Worm (Caenorhabditis elegans) whole organism, L1 larva: ENCODE results near the gene T04C9.3.

Source experiments
- C16A3.4 ChIP-seq: fragments of 150-350 bp; optimal IDR thresholded peaks from 2 replicates; lab custom pipeline; 2014; ENCODE audit warnings: missing biosample characterization, missing genetic modification characterization
- F16B12.6 ChIP-seq: fragments of 150-350 bp; optimal IDR thresholded peaks from 2 replicates; lab custom pipeline; 2014; ENCODE audit warnings: missing biosample characterization, missing genetic modification characterization
- Y116A8C.19 ChIP-seq: sonication (generic microtip); optimal IDR thresholded peaks from 2 replicates; lab custom pipeline; 2016; ENCODE audit warnings: missing compliant biosample characterization, missing genetic modification characterization, borderline replicate concordance
- aly-2 ChIP-seq: fragments of 150-350 bp; optimal IDR thresholded peaks from 2 replicates; lab custom pipeline; 2014; ENCODE audit warnings: missing biosample characterization, missing genetic modification characterization
- ama-1 ChIP-seq: fragments of 150-350 bp; optimal IDR thresholded peaks from 2 replicates; lab custom pipeline; 2014
- ceh-8 ChIP-seq: fragments of 200-800 bp; sonication (Bioruptor generic); optimal IDR thresholded peaks from 2 replicates; lab custom pipeline; 2018; ENCODE audit warnings: mild to moderate bottlenecking, missing genetic modification characterization, moderate library complexity, missing compliant biosample characterization
- ceh-82 ChIP-seq, 3 experiments: fragments of 150-350 bp in 1 of 3; sonication (generic microtip) in 2 of 3; optimal IDR thresholded peaks; 2 replicates each; lab custom pipeline; 2014 to 2017; ENCODE audit warnings: missing biosample characterization in 3 of 3, missing genetic modification characterization in 3 of 3
- ceh-88 ChIP-seq: fragments of 200-800 bp; sonication (Bioruptor generic); IDR thresholded peaks from 2 replicates; pipeline ENCODE4 v1.3.6; 2022; ENCODE audit warnings: missing genetic modification characterization, missing compliant biosample characterization
- ceh-90 ChIP-seq: sonication (generic microtip); optimal IDR thresholded peaks from 2 replicates; lab custom pipeline; 2016; ENCODE audit warnings: missing genetic modification characterization, missing compliant biosample characterization
- ces-1 ChIP-seq: fragments of 150-350 bp; optimal IDR thresholded peaks from 2 replicates; lab custom pipeline; 2014; ENCODE audit warnings: missing biosample characterization, missing genetic modification reagents, missing genetic modification characterization
- dpl-1 ChIP-seq, 3 experiments: fragments of 150-350 bp in 2 of 3; sonication (generic microtip) in 1 of 3; optimal IDR thresholded peaks; 2 replicates each; lab custom pipeline; 2014 to 2017; ENCODE audit warnings: missing biosample characterization in 3 of 3, missing genetic modification characterization in 3 of 3, missing genetic modification reagents in 3 of 3
- dsc-1 ChIP-seq: sonication (generic microtip); optimal IDR thresholded peaks from 2 replicates; lab custom pipeline; 2016; ENCODE audit warnings: mild to moderate bottlenecking, missing genetic modification characterization, missing compliant biosample characterization
- efl-1 ChIP-seq, 4 experiments: fragments of 150-350 bp; optimal IDR thresholded peaks in 3 of 4; peaks in 1 of 4; 1 replicate in 1 of 4; 2 replicates in 3 of 4; lab custom pipeline; 2014; ENCODE audit warnings: missing biosample characterization in 2 of 4, missing genetic modification characterization in 2 of 4, missing genetic modification reagents in 2 of 4
- elt-3 ChIP-seq, 6 experiments: fragments of 150-350 bp in 1 of 6; sonication (generic microtip); optimal IDR thresholded peaks; 2 replicates each; lab custom pipeline; 2017 to 2018; ENCODE audit warnings: missing biosample characterization in 6 of 6, missing genetic modification characterization in 6 of 6, inconsistent platforms in 1 of 6
- fkh-10 ChIP-seq: sonication (generic microtip); optimal IDR thresholded peaks from 2 replicates; lab custom pipeline; 2017; ENCODE audit warnings: missing biosample characterization, missing genetic modification reagents, missing genetic modification characterization
- fkh-4 ChIP-seq: sonication (generic microtip); optimal IDR thresholded peaks from 2 replicates; lab custom pipeline; 2016; ENCODE audit warnings: missing compliant biosample characterization, missing genetic modification characterization, borderline replicate concordance
- grh-1 ChIP-seq: fragments of 200-800 bp; sonication (Bioruptor generic); IDR thresholded peaks from 2 replicates; pipeline ENCODE4 v1.3.6; 2022; ENCODE audit warnings: missing genetic modification reagents, missing genetic modification characterization, missing compliant biosample characterization
- hlh-17 ChIP-seq: fragments of 200-800 bp; sonication (Bioruptor generic); optimal IDR thresholded peaks from 2 replicates; lab custom pipeline; 2018; ENCODE audit warnings: missing genetic modification characterization, mild to moderate bottlenecking, missing compliant biosample characterization, moderate library complexity, borderline replicate concordance
- hpl-2 ChIP-seq: fragments of 150-350 bp; optimal IDR thresholded peaks from 2 replicates; lab custom pipeline; 2014; ENCODE audit warnings: missing biosample characterization, missing genetic modification reagents, missing genetic modification characterization
- isw-1 ChIP-seq: fragments of 200-800 bp; sonication (Bioruptor generic); IDR thresholded peaks from 2 replicates; pipeline ENCODE4 v1.3.6; 2022; ENCODE audit warnings: missing genetic modification characterization, missing compliant biosample characterization
- jun-1 ChIP-seq: fragments of 150-350 bp; optimal IDR thresholded peaks from 2 replicates; lab custom pipeline; 2014; ENCODE audit warnings: missing biosample characterization, missing genetic modification reagents, missing genetic modification characterization
- lin-13 ChIP-seq: fragments of 150-350 bp; optimal IDR thresholded peaks from 2 replicates; lab custom pipeline; 2014; ENCODE audit warnings: missing biosample characterization, missing genetic modification reagents, missing genetic modification characterization
- lin-14 ChIP-seq: fragments of 200-800 bp; sonication (Bioruptor generic); optimal IDR thresholded peaks from 2 replicates; lab custom pipeline; 2018; ENCODE audit warnings: mild to moderate bottlenecking, missing genetic modification characterization, moderate library complexity, missing compliant biosample characterization
- lin-15B ChIP-seq: fragments of 150-350 bp; sonication (generic microtip); optimal IDR thresholded peaks from 3 replicates; lab custom pipeline; 2014; ENCODE audit warnings: missing biosample characterization, missing genetic modification characterization
- lin-35 ChIP-seq, 2 experiments: fragments of 150-350 bp; optimal IDR thresholded peaks; 2 replicates each; lab custom pipeline; 2014; ENCODE audit warnings: missing biosample characterization in 2 of 2, missing genetic modification characterization in 2 of 2, missing genetic modification reagents in 2 of 2
- lsy-2 ChIP-seq, 2 experiments: fragments of 150-350 bp; optimal IDR thresholded peaks; 2 replicates each; lab custom pipeline; 2014; ENCODE audit warnings: missing biosample characterization in 2 of 2, missing genetic modification characterization in 2 of 2
- mdl-1 ChIP-seq, 2 experiments: fragments of 150-350 bp; optimal IDR thresholded peaks; 2 replicates each; lab custom pipeline; 2014 to 2017; ENCODE audit warnings: missing biosample characterization in 2 of 2, missing genetic modification characterization in 2 of 2, inconsistent platforms in 1 of 2
- mef-2 ChIP-seq: fragments of 150-350 bp; optimal IDR thresholded peaks from 2 replicates; lab custom pipeline; 2014; ENCODE audit warnings: missing biosample characterization, missing genetic modification characterization
- nhr-12 ChIP-seq: sonication (generic microtip); optimal IDR thresholded peaks from 2 replicates; lab custom pipeline; 2017; ENCODE audit warnings: missing biosample characterization, missing genetic modification characterization
- nhr-19 ChIP-seq: fragments of 200-800 bp; sonication (Bioruptor generic); conservative IDR thresholded peaks from 2 replicates; pipeline ENCODE4 v1.3.6; 2022; ENCODE audit warnings: missing genetic modification characterization, missing compliant biosample characterization
- nhr-20 ChIP-seq: sonication (generic microtip); optimal IDR thresholded peaks from 2 replicates; lab custom pipeline; 2016; ENCODE audit warnings: mild to moderate bottlenecking, missing genetic modification characterization, missing compliant biosample characterization
- nhr-237 ChIP-seq: fragments of 150-350 bp; optimal IDR thresholded peaks from 2 replicates; lab custom pipeline; 2014; ENCODE audit warnings: missing biosample characterization, missing genetic modification characterization
- nhr-28 ChIP-seq: fragments of 150-350 bp; optimal IDR thresholded peaks from 2 replicates; lab custom pipeline; 2014; ENCODE audit warnings: missing biosample characterization, missing genetic modification characterization
- nhr-47 ChIP-seq: sonication (generic microtip); optimal IDR thresholded peaks from 2 replicates; lab custom pipeline; 2016; ENCODE audit warnings: mild to moderate bottlenecking, missing genetic modification characterization, moderate library complexity, missing compliant biosample characterization
- nhr-71 ChIP-seq: sonication (generic microtip); optimal IDR thresholded peaks from 2 replicates; lab custom pipeline; 2016; ENCODE audit warnings: mild to moderate bottlenecking, missing genetic modification characterization, moderate library complexity, missing compliant biosample characterization
- nhr-76 ChIP-seq: sonication (generic microtip); optimal IDR thresholded peaks from 2 replicates; lab custom pipeline; 2017; ENCODE audit warnings: missing biosample characterization, missing genetic modification characterization
- nhr-77 ChIP-seq: fragments of 150-350 bp; optimal IDR thresholded peaks from 2 replicates; lab custom pipeline; 2014; ENCODE audit warnings: missing biosample characterization, missing genetic modification characterization
- nhr-85 ChIP-seq: sonication (generic microtip); peaks from one replicate; lab custom pipeline; 2016; ENCODE audit warnings: missing genetic modification characterization, inconsistent platforms, missing compliant biosample characterization
- pag-3 ChIP-seq: sonication (generic microtip); optimal IDR thresholded peaks from 2 replicates; lab custom pipeline; 2017; ENCODE audit warnings: missing genetic modification characterization, mild to moderate bottlenecking, missing compliant biosample characterization, antibody characterized with exemption, borderline replicate concordance; ENCODE audit not compliant: insufficient read depth
- pqm-1 ChIP-seq: sonication (generic microtip); optimal IDR thresholded peaks from 3 replicates; lab custom pipeline; 2017; ENCODE audit warnings: missing biosample characterization, missing genetic modification characterization
- skn-1 ChIP-seq: fragments of 150-350 bp; optimal IDR thresholded peaks from 2 replicates; lab custom pipeline; 2014; ENCODE audit warnings: missing biosample characterization, missing genetic modification characterization
- snpc-4 ChIP-seq: fragments of 150-350 bp; optimal IDR thresholded peaks from 2 replicates; lab custom pipeline; 2014; ENCODE audit warnings: missing biosample characterization, missing genetic modification characterization
- snu-23 ChIP-seq: sonication (generic microtip); optimal IDR thresholded peaks from 2 replicates; lab custom pipeline; 2016; ENCODE audit warnings: missing genetic modification characterization, missing compliant biosample characterization
- tbx-2 ChIP-seq: sonication (generic microtip); optimal IDR thresholded peaks from 2 replicates; lab custom pipeline; 2016; ENCODE audit warnings: missing genetic modification characterization, missing compliant biosample characterization
- tlp-1 ChIP-seq: fragments of 150-350 bp; optimal IDR thresholded peaks from 2 replicates; lab custom pipeline; 2014; ENCODE audit warnings: missing biosample characterization, missing genetic modification characterization
- unc-62 ChIP-seq: fragments of 150-350 bp; optimal IDR thresholded peaks from 2 replicates; lab custom pipeline; 2014; ENCODE audit warnings: missing biosample characterization, missing genetic modification reagents, missing genetic modification characterization
- unc-86 ChIP-seq: sonication (generic microtip); optimal IDR thresholded peaks from 2 replicates; lab custom pipeline; 2016; ENCODE audit warnings: missing genetic modification characterization, missing compliant biosample characterization
- vab-15 ChIP-seq: sonication (generic microtip); optimal IDR thresholded peaks from 2 replicates; lab custom pipeline; 2017; ENCODE audit warnings: missing genotype, mild to moderate bottlenecking, missing genetic modification characterization, missing compliant biosample characterization
- xbp-1 ChIP-seq: sonication (generic microtip); optimal IDR thresholded peaks from 2 replicates; lab custom pipeline; 2016; ENCODE audit warnings: missing genetic modification characterization, missing compliant biosample characterization
- zip-4 ChIP-seq: fragments of 200-800 bp; sonication (Bioruptor generic); optimal IDR thresholded peaks from 2 replicates; lab custom pipeline; 2018; ENCODE audit warnings: mild to moderate bottlenecking, missing genetic modification characterization, moderate library complexity, missing compliant biosample characterization
- ztf-11 ChIP-seq, 2 experiments: sonication (generic microtip); optimal IDR thresholded peaks; 2 replicates each; lab custom pipeline; 2016 to 2017; ENCODE audit warnings: missing genetic modification characterization in 2 of 2, missing biosample characterization in 1 of 2, missing compliant biosample characterization in 1 of 2
- ztf-4 ChIP-seq: fragments of 150-350 bp; optimal IDR thresholded peaks from 2 replicates; lab custom pipeline; 2014; ENCODE audit warnings: missing biosample characterization, missing genetic modification characterization

Gene T04C9.3

DNA sequence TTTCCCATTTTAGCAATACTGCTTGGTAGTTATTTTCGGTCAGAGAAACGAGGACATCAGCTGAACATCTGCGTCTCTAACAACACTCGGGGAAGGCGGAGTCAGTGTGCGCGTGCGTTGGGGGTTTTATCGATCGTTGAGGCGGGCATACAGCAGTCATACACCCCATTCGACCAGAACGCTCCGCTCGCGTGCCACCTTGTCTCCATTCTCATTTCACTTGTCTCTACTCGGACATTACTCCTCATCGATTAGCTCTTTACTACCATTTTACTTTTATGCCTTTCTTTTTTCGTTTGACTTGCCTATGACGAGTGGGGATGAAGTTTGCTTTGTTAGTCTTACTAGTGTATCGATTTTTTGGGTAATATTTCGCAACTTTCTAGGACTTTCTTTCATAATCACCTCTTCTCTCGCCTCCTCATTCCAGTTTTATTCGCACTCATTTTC lies 44.9 kb upstream of the T04C9.3 start:
- no peak for TF ChIP-seq pqm-1 (tag; lab: Kevin White, UChicago)
- TF ChIP-seq hpl-2 (GFP tag; lab: Kevin White, UChicago), result no peak
- TF ChIP-seq hlh-17 (GFP tag; lab: Kevin White, UChicago), result no peak
- TF ChIP-seq F16B12.6 (tag; lab: Kevin White, UChicago), result peak; percentile 24
- TF ChIP-seq xbp-1 (tag; lab: Kevin White, UChicago), result peak; percentile 49
- no peak for TF ChIP-seq vab-15
- TF ChIP-seq nhr-12, result no peak
- no peak for TF ChIP-seq lin-15B (tag; lab: Kevin White, UChicago)
- peak in 1 of 2 experiments; percentile 94 for TF ChIP-seq mdl-1 (tag; optimal IDR thresholded peaks at IDR 0.05; lab: Kevin White, UChicago)
- TF ChIP-seq isw-1 (GFP tag; lab: Robert Waterston, UW), result no peak
- TF ChIP-seq ama-1 (lab: Kevin White, UChicago), result peak; percentile 94
- peak; percentile 39 for TF ChIP-seq mef-2
- TF ChIP-seq lin-14 (GFP tag; lab: Kevin White, UChicago), result peak; percentile 84
- peak; percentile 24 for TF ChIP-seq dsc-1 (tag; lab: Kevin White, UChicago)
- TF ChIP-seq ceh-88, result no peak
- TF ChIP-seq nhr-20, result peak; percentile 59
- TF ChIP-seq grh-1 (GFP tag; lab: Robert Waterston, UW), result no peak
- peak in 1 of 6 experiments; percentile 7 for TF ChIP-seq elt-3 (tag; optimal IDR thresholded peaks at IDR 0.05; lab: Kevin White, UChicago)
- TF ChIP-seq zip-4 (GFP tag; lab: Kevin White, UChicago), result peak; percentile 56
- peak; percentile 37 to 69 for TF ChIP-seq lsy-2 (tag; optimal IDR thresholded peaks at IDR 0.05; lab: Kevin White, UChicago)
- no peak for TF ChIP-seq ces-1 (GFP tag; lab: Kevin White, UChicago)
- no peak for TF ChIP-seq nhr-28 (tag; lab: Kevin White, UChicago)
- TF ChIP-seq nhr-19, result peak; percentile 55
- no peak for TF ChIP-seq Y116A8C.19
- TF ChIP-seq fkh-10 (GFP tag; lab: Kevin White, UChicago), result no peak
- TF ChIP-seq tbx-2, result peak; percentile 35
- peak; percentile 29 for TF ChIP-seq unc-86 (tag; lab: Kevin White, UChicago)
- peak; percentile 75 for TF ChIP-seq nhr-85
- TF ChIP-seq dpl-1 (GFP tag; optimal IDR thresholded peaks at IDR 0.05; lab: Kevin White, UChicago), result peak; percentile 1 to 33 (median 24)
- peak; percentile 29 for TF ChIP-seq skn-1 (tag; lab: Kevin White, UChicago)
- peak; percentile 81 for TF ChIP-seq snu-23 (GFP tag; lab: Kevin White, UChicago)
- TF ChIP-seq lin-13 (GFP tag; lab: Kevin White, UChicago), result peak; percentile 60
- TF ChIP-seq nhr-77 (tag; lab: Kevin White, UChicago), result peak; percentile 3
- TF ChIP-seq ceh-82 (tag; optimal IDR thresholded peaks at IDR 0.05; lab: Kevin White, UChicago), result peak in 1 of 3 experiments; percentile 67
- no peak for TF ChIP-seq pag-3 (tag; lab: Kevin White, UChicago)
- peak in 1 of 2 experiments; percentile 38 for TF ChIP-seq ztf-11 (tag; optimal IDR thresholded peaks at IDR 0.05; lab: Kevin White, UChicago)
- TF ChIP-seq fkh-4, result no peak
- TF ChIP-seq C16A3.4 (tag; lab: Kevin White, UChicago), result peak; percentile 55
- peak; percentile 27 for TF ChIP-seq ztf-4
- peak; percentile 26 to 29 for TF ChIP-seq efl-1 (optimal IDR thresholded peaks at IDR 0.05; lab: Kevin White, UChicago)
- TF ChIP-seq efl-1 (GFP tag; optimal IDR thresholded peaks at IDR 0.05 in 1 of 2; lab: Kevin White, UChicago), result peak in 1 of 2 experiments; percentile 78
- TF ChIP-seq nhr-47 (tag; lab: Kevin White, UChicago), result peak; percentile 49
- peak; percentile 68 for TF ChIP-seq jun-1 (tag; lab: Kevin White, UChicago)
- TF ChIP-seq unc-62 (GFP tag; lab: Kevin White, UChicago), result no peak
- peak; percentile 71 for TF ChIP-seq nhr-71 (tag; lab: Kevin White, UChicago)
- peak; percentile 15 for TF ChIP-seq ceh-8 (GFP tag; lab: Kevin White, UChicago)
- peak; percentile 46 for TF ChIP-seq snpc-4 (tag; lab: Kevin White, UChicago)
- TF ChIP-seq ceh-90 (tag; lab: Kevin White, UChicago), result no peak
- peak; percentile 14 for TF ChIP-seq nhr-237
- TF ChIP-seq lin-35 (GFP tag; optimal IDR thresholded peaks at IDR 0.05; lab: Kevin White, UChicago), result peak; percentile 48 to 75
- no peak for TF ChIP-seq tlp-1 (tag; lab: Kevin White, UChicago)
- TF ChIP-seq nhr-76 (tag; lab: Kevin White, UChicago), result no peak
- TF ChIP-seq aly-2 (tag; lab: Kevin White, UChicago), result peak; percentile 68
